Worm (Caenorhabditis elegans): ENCODE data around the gene Y48A6C.8.

DNA sequence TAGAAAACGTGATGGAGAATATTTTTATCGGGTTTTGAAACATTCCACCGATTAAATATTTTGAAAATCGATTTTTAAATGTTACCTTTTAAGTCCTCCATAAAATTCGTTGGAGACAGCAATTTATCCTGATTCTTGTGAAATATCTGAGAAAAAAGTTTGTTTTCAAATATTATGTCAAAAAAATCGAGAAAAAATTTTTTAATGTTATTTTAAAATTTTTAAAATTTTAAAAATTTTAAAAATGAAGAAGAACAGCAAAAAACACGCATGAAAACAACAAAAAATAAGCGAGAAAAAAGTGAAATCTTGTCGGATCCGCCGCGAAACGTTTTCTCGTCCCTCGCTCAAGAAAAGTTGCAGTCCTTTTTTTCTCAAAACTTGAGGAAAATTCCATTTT lies at the start of gene Y48A6C.8:
- TF ChIP-seq die-1 (tag; optimal IDR thresholded peaks at IDR 0.05) (no peak), B0336.3 (GFP tag; IDR thresholded peaks at IDR 0.05) (no peak), efl-1 (GFP tag; optimal IDR thresholded peaks at IDR 0.05) (no peak), snpc-4 (GFP tag; optimal IDR thresholded peaks at IDR 0.05) (no peak), snpc-4 (tag; optimal IDR thresholded peaks at IDR 0.05) (no peak), pha-4 (tag; optimal IDR thresholded peaks at IDR 0.05) (no peak)
